Fruit fly (Drosophila melanogaster) whole organism: Measurements from ENCODE around the gene galla-2.

Source experiments
- CG8478 ChIP-seq: fragments of >200 bp; optimal IDR thresholded peaks from 2 replicates; lab custom pipeline; 2018; ENCODE audit warnings: inconsistent platforms
- Dll ChIP-seq: fragments of >200 bp; optimal IDR thresholded peaks from 2 replicates; lab custom pipeline; 2017
- EcR ChIP-seq, 2 experiments: fragments of >200 bp; optimal IDR thresholded peaks; 2 replicates each; lab custom pipeline; 2017; ENCODE audit warnings: missing biosample characterization in 2 of 2, missing genetic modification characterization in 2 of 2, missing genetic modification reagents in 2 of 2
- pan ChIP-seq: fragments of >200 bp; optimal IDR thresholded peaks from 2 replicates; lab custom pipeline; 2017
- psq ChIP-seq: fragments of >200 bp; optimal IDR thresholded peaks from 2 replicates; lab custom pipeline; 2017
- usp ChIP-seq: fragments of >200 bp; optimal IDR thresholded peaks from 2 replicates; lab custom pipeline; 2017; ENCODE audit warnings: missing biosample characterization, missing genetic modification characterization, mixed read lengths

Gene galla-2

dm6 chr3L:10855419-10856213 lies 27.1 kb upstream of the galla-2 start:
- TF ChIP-seq pan (lab: Kevin White, UChicago) (no peak), Dll (peak; percentile 45)

DNA sequence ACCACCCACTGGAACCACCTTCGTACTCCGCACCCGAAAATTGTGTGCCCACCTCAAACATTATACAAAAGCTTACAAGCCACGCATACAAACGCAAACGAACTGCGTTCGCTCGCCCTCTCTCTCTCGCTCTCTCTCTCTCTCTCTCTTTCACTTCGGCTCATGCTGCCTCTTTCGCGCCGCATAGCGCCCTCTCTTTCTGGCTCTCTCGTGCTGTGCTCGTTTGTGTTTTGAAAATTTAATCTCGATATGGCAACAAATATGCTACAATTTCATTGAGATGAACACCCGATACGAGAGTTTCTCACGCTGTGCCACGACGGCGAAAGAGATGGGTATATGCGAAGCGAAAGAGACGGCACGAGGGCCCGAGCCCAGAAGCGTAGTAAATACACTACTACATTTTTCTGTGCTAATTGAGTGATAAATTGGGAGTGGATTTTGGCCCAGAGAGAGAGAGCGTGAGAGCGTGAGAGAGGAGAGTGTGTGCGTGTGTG lies 26.1 kb upstream of the galla-2 start:
- TF ChIP-seq EcR (GFP tag; optimal IDR thresholded peaks at IDR 0.05; lab: Kevin White, UChicago), result peak in 1 of 2 experiments; percentile 43
- TF ChIP-seq usp (GFP tag; lab: Kevin White, UChicago), result no peak
- peak; percentile 98 for TF ChIP-seq CG8478 (lab: Kevin White, UChicago)
- TF ChIP-seq pan (lab: Kevin White, UChicago), result no peak
- TF ChIP-seq psq (lab: Kevin White, UChicago), result no peak
- peak; percentile 86 for TF ChIP-seq Dll

DNA sequence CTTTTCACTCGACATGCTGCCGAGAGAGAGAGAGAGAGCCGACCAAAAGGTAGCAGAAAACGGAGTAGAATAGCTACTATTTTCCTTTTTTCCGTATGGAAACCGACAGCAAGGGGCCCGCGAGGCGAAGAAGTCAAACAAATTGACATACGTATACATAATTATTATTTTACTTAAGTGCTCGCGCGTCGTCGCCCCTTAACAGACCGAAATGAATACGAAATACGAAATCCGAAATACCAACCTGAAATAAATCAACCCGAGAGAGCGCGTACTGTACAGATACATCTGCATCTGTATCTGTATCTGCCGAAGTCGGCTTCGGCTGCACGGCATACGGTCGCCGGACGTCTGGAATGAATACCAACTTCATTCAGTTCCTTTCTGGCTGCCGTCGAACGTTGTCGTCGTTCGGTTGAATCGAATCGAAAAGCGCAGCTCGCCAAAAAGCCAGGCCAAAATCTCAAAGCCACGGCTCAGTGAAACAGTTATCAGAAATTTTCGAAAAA lies 25.1 kb upstream of the galla-2 start:
- TF ChIP-seq usp (GFP tag; lab: Kevin White, UChicago) (no peak), CG8478 (lab: Kevin White, UChicago) (peak; percentile 22), psq (lab: Kevin White, UChicago) (no peak), EcR (GFP tag; optimal IDR thresholded peaks at IDR 0.05; lab: Kevin White, UChicago) (peak in 1 of 2 experiments; percentile 71), Dll (no peak)

dm6 chr3L:10858569-10858968 lies 24.1 kb upstream of the galla-2 start:
- no peak for TF ChIP-seq usp (GFP tag; lab: Kevin White, UChicago)
- TF ChIP-seq psq (lab: Kevin White, UChicago), result no peak
- TF ChIP-seq EcR (GFP tag; optimal IDR thresholded peaks at IDR 0.05; lab: Kevin White, UChicago), result no peak
- TF ChIP-seq CG8478 (lab: Kevin White, UChicago), result no peak
- TF ChIP-seq Dll, result no peak
- TF ChIP-seq pan (lab: Kevin White, UChicago), result no peak

DNA sequence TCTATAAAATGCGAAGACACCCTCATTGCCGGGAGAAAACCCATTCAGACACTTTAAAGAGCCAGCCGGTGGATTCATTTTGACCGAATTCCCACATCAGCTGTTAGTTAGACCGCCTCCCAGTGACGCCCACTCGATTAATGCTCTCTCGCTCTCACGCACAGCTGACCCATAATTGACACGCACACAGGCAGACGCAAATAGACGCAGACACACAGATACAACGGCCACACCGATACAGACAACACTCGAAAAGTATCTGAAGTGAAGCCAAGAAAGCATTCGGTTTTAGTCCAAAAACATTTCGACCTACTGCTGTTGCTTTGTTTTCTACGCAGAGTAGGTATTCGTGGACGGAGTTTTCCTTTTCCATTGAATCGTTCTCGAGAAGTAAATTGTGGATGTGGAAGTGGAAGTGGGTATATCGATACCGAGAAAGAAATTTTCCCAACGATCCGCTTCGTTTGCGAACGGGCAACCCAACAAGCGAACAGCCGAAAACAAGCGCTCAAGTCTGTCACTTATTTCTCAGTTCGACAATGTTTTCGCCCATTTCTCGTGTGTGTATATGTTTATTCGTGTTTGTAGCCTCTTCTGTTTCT lies 22.5 kb upstream of the galla-2 start:
- no peak for TF ChIP-seq pan (lab: Kevin White, UChicago)
- TF ChIP-seq CG8478 (lab: Kevin White, UChicago), result no peak
- TF ChIP-seq Dll, result no peak
- no peak for TF ChIP-seq usp (GFP tag; lab: Kevin White, UChicago)
- no peak for TF ChIP-seq psq (lab: Kevin White, UChicago)
- no peak for TF ChIP-seq EcR (GFP tag; optimal IDR thresholded peaks at IDR 0.05; lab: Kevin White, UChicago)

DNA sequence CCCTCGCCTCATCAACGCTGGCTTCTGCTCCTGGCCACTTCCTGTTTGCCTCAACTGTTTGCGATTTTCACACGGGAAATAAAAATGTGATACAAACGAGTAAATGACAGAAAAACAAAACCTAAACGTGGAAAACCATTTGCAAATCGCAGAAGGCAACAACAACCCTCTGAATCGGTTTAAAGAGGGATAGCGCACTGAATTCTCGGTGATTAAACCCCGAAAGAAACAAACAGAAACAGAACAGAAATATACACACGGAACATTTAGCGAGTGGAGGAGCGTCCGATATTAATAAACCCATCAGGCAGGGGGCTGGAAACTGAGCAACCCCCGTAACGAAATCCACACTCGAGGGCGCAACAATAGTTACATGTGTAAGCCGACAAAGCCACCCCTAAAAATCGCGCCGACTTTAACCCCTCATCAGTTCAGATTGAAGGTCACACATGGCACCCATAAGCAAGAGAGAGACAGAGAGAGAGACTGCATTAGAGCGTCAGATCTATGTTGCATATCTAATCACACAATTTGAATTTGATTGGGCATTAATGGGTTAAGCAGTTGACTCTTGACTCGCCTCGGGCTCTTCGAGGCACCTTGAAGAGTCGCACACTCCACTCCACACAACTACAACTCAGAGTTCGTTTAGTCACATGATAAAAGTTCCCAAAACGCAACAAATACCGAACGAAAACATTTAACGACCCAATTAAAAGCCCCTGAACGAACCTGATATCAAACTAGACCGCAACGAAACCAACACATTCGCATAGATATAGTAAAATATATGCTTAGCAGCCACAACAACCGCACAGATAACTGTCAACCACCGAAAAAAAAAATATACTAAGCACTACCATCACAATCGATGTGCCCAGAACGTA lies 20.8 kb upstream of the galla-2 start:
- TF ChIP-seq EcR (GFP tag; optimal IDR thresholded peaks at IDR 0.05; lab: Kevin White, UChicago) (no peak), Dll (no peak), pan (lab: Kevin White, UChicago) (no peak), psq (lab: Kevin White, UChicago) (no peak), usp (GFP tag; lab: Kevin White, UChicago) (no peak), CG8478 (lab: Kevin White, UChicago) (no peak)

DNA sequence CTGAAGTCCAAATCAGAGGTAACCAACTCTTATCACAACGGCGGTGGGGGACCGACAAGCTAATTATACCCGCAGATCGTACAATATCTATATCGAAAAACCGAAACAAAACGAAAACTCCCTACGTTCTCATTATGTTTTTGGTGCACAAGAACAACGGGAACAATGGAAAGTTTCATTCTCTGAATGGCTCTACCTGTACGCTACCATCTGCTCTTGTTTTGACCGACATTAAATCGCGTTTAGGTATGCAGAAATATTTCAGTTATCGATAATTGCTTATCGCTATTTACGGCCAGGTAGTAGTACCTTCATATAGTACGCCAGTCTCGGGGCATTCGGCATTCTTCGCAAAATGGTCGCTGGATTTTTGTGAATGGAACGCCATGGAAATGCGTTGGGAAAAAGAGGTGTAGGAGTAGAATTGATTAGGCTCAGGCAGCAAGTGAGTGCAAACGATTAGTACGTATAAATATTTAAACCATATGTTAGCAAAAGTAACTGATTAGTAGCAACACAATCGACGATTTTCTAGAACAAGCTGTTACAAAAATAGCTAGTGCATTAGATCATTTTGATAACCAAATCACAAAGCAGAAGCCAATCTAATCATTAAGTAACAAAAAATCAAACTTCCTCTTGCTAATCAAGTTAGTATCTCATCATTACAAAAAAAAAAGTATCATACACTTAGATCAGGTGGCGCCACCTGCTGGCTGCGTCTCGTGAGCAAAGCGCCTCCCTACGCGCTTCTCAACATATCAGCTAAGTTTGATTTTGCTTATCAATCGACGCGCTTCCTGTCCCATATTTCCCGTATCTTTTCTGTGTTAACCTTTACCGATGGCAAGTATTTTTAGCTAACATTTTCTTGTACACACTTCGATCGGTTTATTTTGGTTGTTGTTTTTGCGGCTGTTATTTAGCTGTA lies 19.9 kb upstream of the galla-2 start:
- no peak for TF ChIP-seq CG8478 (lab: Kevin White, UChicago)
- TF ChIP-seq psq (lab: Kevin White, UChicago), result no peak
- no peak for TF ChIP-seq Dll
- TF ChIP-seq usp (GFP tag; lab: Kevin White, UChicago), result no peak

DNA sequence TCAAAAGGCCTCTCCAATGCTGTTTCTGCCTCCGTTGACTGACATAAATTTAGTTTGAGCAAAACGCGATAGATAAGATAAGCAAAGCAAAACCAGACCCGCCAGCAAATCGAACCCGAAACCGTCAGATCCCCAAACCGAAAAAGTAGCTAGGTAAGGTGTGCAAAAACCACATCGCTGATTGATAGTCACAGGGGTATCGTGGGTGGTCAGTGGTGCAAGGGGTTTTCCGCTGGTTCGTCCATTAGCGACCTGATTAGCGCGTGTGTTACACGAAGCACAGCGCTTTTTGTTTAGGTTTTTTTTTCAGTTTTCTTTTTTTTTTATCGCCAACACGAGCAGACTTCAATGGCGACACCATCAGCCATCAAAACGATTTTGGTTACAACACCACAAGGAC lies 18.8 kb upstream of the galla-2 start:
- no peak for TF ChIP-seq EcR (GFP tag; optimal IDR thresholded peaks at IDR 0.05; lab: Kevin White, UChicago)
- no peak for TF ChIP-seq pan (lab: Kevin White, UChicago)
- TF ChIP-seq usp (GFP tag; lab: Kevin White, UChicago), result no peak
- no peak for TF ChIP-seq psq (lab: Kevin White, UChicago)
- no peak for TF ChIP-seq Dll
- TF ChIP-seq CG8478 (lab: Kevin White, UChicago), result no peak

- no peak for TF ChIP-seq CG8478 (lab: Kevin White, UChicago)
- no peak for TF ChIP-seq usp (GFP tag; lab: Kevin White, UChicago)
- TF ChIP-seq Dll, result no peak
- no peak for TF ChIP-seq psq (lab: Kevin White, UChicago)
- no peak for TF ChIP-seq EcR (GFP tag; optimal IDR thresholded peaks at IDR 0.05; lab: Kevin White, UChicago)
- TF ChIP-seq pan (lab: Kevin White, UChicago), result no peak
Measured at dm6 chr3L:10866633-10867379, 15.9 kb upstream of the galla-2 start.

- TF ChIP-seq psq (lab: Kevin White, UChicago), result no peak
- no peak for TF ChIP-seq Dll
- TF ChIP-seq pan (lab: Kevin White, UChicago), result no peak
- TF ChIP-seq EcR (GFP tag; optimal IDR thresholded peaks at IDR 0.05; lab: Kevin White, UChicago), result no peak
- no peak for TF ChIP-seq usp (GFP tag; lab: Kevin White, UChicago)
- no peak for TF ChIP-seq CG8478 (lab: Kevin White, UChicago)
Measured at dm6 chr3L:10867380-10867648, 15.4 kb upstream of the galla-2 start.
